Fruit fly (Drosophila melanogaster): ENCODE results near the gene CG12477.

The CG12477 gene

dm6 chr3L:18675363-18675866 is 47.7 kb downstream of the CG12477 start, which contains the start of the genes GNBP2 and GNBP1:
Gene GNBP2, minus strand, starts transcription at chr3L:18675413.
Gene GNBP1, plus strand, starts transcription at chr3L:18675800.
- peak; percentile 90 for TF ChIP-seq Sp1 (GFP tag; optimal IDR thresholded peaks at IDR 0.05)
- TF ChIP-seq br (GFP tag; optimal IDR thresholded peaks at IDR 0.05) = peak; percentile 64
- peak; percentile 66 for TF ChIP-seq Jra (GFP tag; optimal IDR thresholded peaks at IDR 0.05)
- TF ChIP-seq dsf (GFP tag; optimal IDR thresholded peaks at IDR 0.05; ENCODE audit: borderline replicate concordance) = peak; percentile 30
- TF ChIP-seq OdsH (GFP tag; optimal IDR thresholded peaks at IDR 0.05) = peak; percentile 93
- TF ChIP-seq CG32264 (GFP tag; optimal IDR thresholded peaks at IDR 0.05) = no peak
- no peak for TF ChIP-seq CrebA (GFP tag; optimal IDR thresholded peaks at IDR 0.05; ENCODE audit: borderline replicate concordance)
- TF ChIP-seq Hr83 (GFP tag; optimal IDR thresholded peaks at IDR 0.05; ENCODE audit: poor library complexity, severe bottlenecking) = no peak
- peak; percentile 87 for TF ChIP-seq psq (GFP tag; optimal IDR thresholded peaks at IDR 0.05)
- peak; percentile 80 for TF ChIP-seq Hnf4 (GFP tag; optimal IDR thresholded peaks at IDR 0.05)
- TF ChIP-seq GATAd (GFP tag; optimal IDR thresholded peaks at IDR 0.05) = peak; percentile 40
- peak; percentile 91 for TF ChIP-seq brk (GFP tag; optimal IDR thresholded peaks at IDR 0.05)
- peak; percentile 55 for TF ChIP-seq woc (GFP tag; optimal IDR thresholded peaks at IDR 0.05)
- TF ChIP-seq sage (GFP tag; optimal IDR thresholded peaks at IDR 0.05) = peak; percentile 71
- no peak for TF ChIP-seq CG9705 (GFP tag; optimal IDR thresholded peaks at IDR 0.05)
- TF ChIP-seq Rel (GFP tag; optimal IDR thresholded peaks at IDR 0.05) = no peak
- TF ChIP-seq Rel (tag; optimal IDR thresholded peaks at IDR 0.05) = peak; percentile 40
- peak in 1 of 2 experiments; percentile 93 for TF ChIP-seq foxo (GFP tag; optimal IDR thresholded peaks at IDR 0.05)
- TF ChIP-seq ey (GFP tag; optimal IDR thresholded peaks at IDR 0.05) = peak; percentile 68
- TF ChIP-seq pan (optimal IDR thresholded peaks at IDR 0.05) = no peak
- TF ChIP-seq rgr (GFP tag; optimal IDR thresholded peaks at IDR 0.05) = peak; percentile 91
- TF ChIP-seq HLH106 (tag; optimal IDR thresholded peaks at IDR 0.05) = peak; percentile 87
- peak; percentile 93 for TF ChIP-seq h (GFP tag; optimal IDR thresholded peaks at IDR 0.05)
- peak; percentile 89 for TF ChIP-seq fru (GFP tag; optimal IDR thresholded peaks at IDR 0.05)

dm6 chr3L:18672986-18673633 is 50.0 kb downstream of the CG12477 start, which contains the start of gene Capr:
Gene Capr, minus strand, starts transcription at chr3L:18673324.
- TF ChIP-seq br (GFP tag; optimal IDR thresholded peaks at IDR 0.05) = peak; percentile 39
- TF ChIP-seq Dfd (GFP tag; optimal IDR thresholded peaks at IDR 0.05) = no peak
- TF ChIP-seq dsf (GFP tag; optimal IDR thresholded peaks at IDR 0.05; ENCODE audit: borderline replicate concordance) = no peak
- no peak for TF ChIP-seq N (GFP tag; optimal IDR thresholded peaks at IDR 0.05)
- no peak for TF ChIP-seq Hr78 (GFP tag; optimal IDR thresholded peaks at IDR 0.05)
- TF ChIP-seq CrebA (GFP tag; optimal IDR thresholded peaks at IDR 0.05; ENCODE audit: borderline replicate concordance) = no peak
- TF ChIP-seq brk (GFP tag; optimal IDR thresholded peaks at IDR 0.05) = peak; percentile 15
- no peak for TF ChIP-seq ey (GFP tag; optimal IDR thresholded peaks at IDR 0.05)
- TF ChIP-seq tai (GFP tag; optimal IDR thresholded peaks at IDR 0.05) = no peak
- no peak for TF ChIP-seq CG32264 (GFP tag; optimal IDR thresholded peaks at IDR 0.05)
- TF ChIP-seq Vsx2 (GFP tag; optimal IDR thresholded peaks at IDR 0.05; ENCODE audit: partially characterized antibody) = no peak
- TF ChIP-seq pan (optimal IDR thresholded peaks at IDR 0.05) = no peak
- TF ChIP-seq h (GFP tag; optimal IDR thresholded peaks at IDR 0.05) = peak; percentile 48
- peak; percentile 25 for TF ChIP-seq OdsH (GFP tag; optimal IDR thresholded peaks at IDR 0.05)
- no peak for TF ChIP-seq sv (GFP tag; optimal IDR thresholded peaks at IDR 0.05)
- no peak for TF ChIP-seq Rel (GFP tag; optimal IDR thresholded peaks at IDR 0.05)
- TF ChIP-seq Rel (tag; optimal IDR thresholded peaks at IDR 0.05) = peak; percentile 80
- peak; percentile 94 for TF ChIP-seq Hr83 (GFP tag; optimal IDR thresholded peaks at IDR 0.05; ENCODE audit: poor library complexity, severe bottlenecking)
- TF ChIP-seq Mio (GFP tag; optimal IDR thresholded peaks at IDR 0.05) = no peak
- TF ChIP-seq GATAd (GFP tag; optimal IDR thresholded peaks at IDR 0.05) = no peak
- TF ChIP-seq Jra (GFP tag; optimal IDR thresholded peaks at IDR 0.05) = peak; percentile 75
- no peak for TF ChIP-seq dmrt93B (GFP tag; optimal IDR thresholded peaks at IDR 0.05)
- TF ChIP-seq Sp1 (GFP tag; optimal IDR thresholded peaks at IDR 0.05) = peak; percentile 27
- TF ChIP-seq Myc (optimal IDR thresholded peaks at IDR 0.05) = no peak
- TF ChIP-seq psq (GFP tag; optimal IDR thresholded peaks at IDR 0.05) = no peak
- no peak for TF ChIP-seq jim (GFP tag; optimal IDR thresholded peaks at IDR 0.05)
- TF ChIP-seq Hnf4 (GFP tag; optimal IDR thresholded peaks at IDR 0.05) = peak; percentile 64
- peak; percentile 36 for TF ChIP-seq HLH106 (tag; optimal IDR thresholded peaks at IDR 0.05)
- no peak for TF ChIP-seq usp (GFP tag; optimal IDR thresholded peaks at IDR 0.05)
- TF ChIP-seq CG9705 (GFP tag; optimal IDR thresholded peaks at IDR 0.05) = no peak
- TF ChIP-seq Dif (GFP tag; optimal IDR thresholded peaks at IDR 0.05; ENCODE audit: partially characterized antibody) = no peak
- no peak for TF ChIP-seq sage (GFP tag; optimal IDR thresholded peaks at IDR 0.05)
- TF ChIP-seq foxo (GFP tag; optimal IDR thresholded peaks at IDR 0.05) = peak in 1 of 2 experiments; percentile 45
- no peak for TF ChIP-seq Abd-B (GFP tag; optimal IDR thresholded peaks at IDR 0.05)
- no peak for TF ChIP-seq dl (GFP tag; optimal IDR thresholded peaks at IDR 0.05; ENCODE audit: insufficient read depth in 1 of 2, partially characterized antibody in 2 of 2)
- no peak for TF ChIP-seq woc (GFP tag; optimal IDR thresholded peaks at IDR 0.05)
- peak; percentile 82 for TF ChIP-seq rgr (GFP tag; optimal IDR thresholded peaks at IDR 0.05)
- TF ChIP-seq fru (GFP tag; optimal IDR thresholded peaks at IDR 0.05) = peak; percentile 9
- TF ChIP-seq lola (GFP tag; optimal IDR thresholded peaks at IDR 0.05) = no peak

Measured in whole organism, wandering third instar larva.